Worm (Caenorhabditis elegans) whole organism, mixed stage, embryonic: ENCODE measurements around the gene C25D7.15.
"Not testable (repeated sequence)": the region's sequence is repeated elsewhere in the genome, so short reads cannot be mapped to it uniquely, and the experiment has no call there.

ENCODE experiments used
- M03D4.4 ChIP-seq: sonication (generic microtip); optimal IDR thresholded peaks from 2 replicates; lab custom pipeline; 2017; ENCODE audit warnings: mild to moderate bottlenecking, missing genetic modification characterization, missing compliant biosample characterization
- bed-3 ChIP-seq: fragments of 200-800 bp; sonication (Bioruptor generic); optimal IDR thresholded peaks from 3 replicates; lab custom pipeline; 2018; ENCODE audit warnings: mild to moderate bottlenecking, missing genetic modification characterization, moderate library complexity, missing compliant biosample characterization
- blmp-1 ChIP-seq: fragments of 150-350 bp; optimal IDR thresholded peaks from 2 replicates; lab custom pipeline; 2014; ENCODE audit warnings: missing biosample characterization, missing genetic modification characterization
- ceh-39 ChIP-seq: fragments of 150-350 bp; optimal IDR thresholded peaks from 2 replicates; lab custom pipeline; 2014; ENCODE audit warnings: missing biosample characterization, missing genetic modification characterization
- ceh-43 ChIP-seq: fragments of 200-800 bp; sonication (Bioruptor generic); optimal IDR thresholded peaks from 2 replicates; lab custom pipeline; 2018; ENCODE audit warnings: mild to moderate bottlenecking, missing genetic modification characterization, moderate library complexity, missing compliant biosample characterization
- ceh-83 ChIP-seq: fragments of 200-800 bp; sonication (Bioruptor generic); optimal IDR thresholded peaks from 2 replicates; lab custom pipeline; 2018; ENCODE audit warnings: mild to moderate bottlenecking, missing genetic modification characterization, missing compliant biosample characterization
- ces-1 ChIP-seq: fragments of 150-350 bp; optimal IDR thresholded peaks from 2 replicates; lab custom pipeline; 2014; ENCODE audit warnings: missing biosample characterization, missing genetic modification reagents, missing genetic modification characterization
- cnd-1 ChIP-seq: fragments of 200-800 bp; sonication (Bioruptor generic); optimal IDR thresholded peaks from 2 replicates; lab custom pipeline; 2018; ENCODE audit warnings: mild to moderate bottlenecking, missing genetic modification characterization, missing compliant biosample characterization
- drap-1 ChIP-seq: fragments of 200-800 bp; sonication (Bioruptor generic); optimal IDR thresholded peaks from 3 replicates; lab custom pipeline; 2018; ENCODE audit warnings: mild to moderate bottlenecking, missing genetic modification characterization, missing compliant biosample characterization
- elt-3 ChIP-seq: fragments of 150-350 bp; optimal IDR thresholded peaks from 2 replicates; lab custom pipeline; 2014; ENCODE audit warnings: missing biosample characterization, missing genetic modification characterization
- flh-1 ChIP-seq: fragments of 200-800 bp; sonication (Bioruptor generic); optimal IDR thresholded peaks from 2 replicates; lab custom pipeline; 2018; ENCODE audit warnings: mild to moderate bottlenecking, missing genetic modification characterization, moderate library complexity, missing compliant biosample characterization
- ham-2 ChIP-seq: fragments of 200-800 bp; sonication (Bioruptor generic); optimal IDR thresholded peaks from 2 replicates; lab custom pipeline; 2018; ENCODE audit warnings: mild to moderate bottlenecking, missing genetic modification characterization, missing compliant biosample characterization
- hlh-1 ChIP-seq: fragments of 150-350 bp; optimal IDR thresholded peaks from 2 replicates; lab custom pipeline; 2014; ENCODE audit warnings: missing biosample characterization, missing genetic modification reagents, missing genetic modification characterization
- lin-13 ChIP-seq: fragments of 150-350 bp; optimal IDR thresholded peaks from 2 replicates; lab custom pipeline; 2014; ENCODE audit warnings: missing biosample characterization, missing genetic modification characterization
- lsy-2 ChIP-seq: fragments of 150-350 bp; optimal IDR thresholded peaks from 2 replicates; lab custom pipeline; 2014; ENCODE audit warnings: missing biosample characterization, missing genetic modification characterization
- mab-5 ChIP-seq: fragments of 150-350 bp; optimal IDR thresholded peaks from 2 replicates; lab custom pipeline; 2014; ENCODE audit warnings: missing biosample characterization, missing genetic modification characterization
- mep-1 ChIP-seq: fragments of 150-350 bp; optimal IDR thresholded peaks from 2 replicates; lab custom pipeline; 2017; ENCODE audit warnings: missing biosample characterization, missing genetic modification reagents, missing genetic modification characterization, inconsistent platforms
- mls-2 ChIP-seq: sonication (generic microtip); optimal IDR thresholded peaks from 2 replicates; lab custom pipeline; 2016; ENCODE audit warnings: mild to moderate bottlenecking, missing genetic modification characterization, moderate library complexity, missing compliant biosample characterization
- nhr-2 ChIP-seq: fragments of 150-350 bp; optimal IDR thresholded peaks from 2 replicates; lab custom pipeline; 2014; ENCODE audit warnings: missing biosample characterization, missing genetic modification characterization
- nhr-237 ChIP-seq: fragments of 150-350 bp; optimal IDR thresholded peaks from 2 replicates; lab custom pipeline; 2014; ENCODE audit warnings: missing biosample characterization, missing genetic modification characterization
- nhr-76 ChIP-seq: sonication (generic microtip); optimal IDR thresholded peaks from 2 replicates; lab custom pipeline; 2017; ENCODE audit warnings: missing biosample characterization, missing genetic modification characterization
- pha-4 ChIP-seq: fragments of 150-350 bp; optimal IDR thresholded peaks from 2 replicates; lab custom pipeline; 2018; ENCODE audit warnings: missing biosample characterization, missing genetic modification reagents, missing genetic modification characterization
- sem-2 ChIP-seq: fragments of 200-800 bp; sonication (Bioruptor generic); optimal IDR thresholded peaks from 2 replicates; lab custom pipeline; 2018; ENCODE audit warnings: mild to moderate bottlenecking, missing genetic modification characterization, missing compliant biosample characterization
- snpc-4 ChIP-seq: fragments of 150-350 bp; optimal IDR thresholded peaks from 2 replicates; lab custom pipeline; 2014; ENCODE audit warnings: missing biosample characterization, missing genetic modification characterization
- sptf-1 ChIP-seq: sonication (generic microtip); optimal IDR thresholded peaks from 2 replicates; lab custom pipeline; 2017; ENCODE audit warnings: mild to moderate bottlenecking, missing genetic modification characterization, moderate library complexity, missing compliant biosample characterization
- unc-39 ChIP-seq: fragments of 150-350 bp; optimal IDR thresholded peaks from 2 replicates; lab custom pipeline; 2014; ENCODE audit warnings: missing biosample characterization, missing genetic modification characterization
- unc-62 ChIP-seq: fragments of 150-350 bp; optimal IDR thresholded peaks from 2 replicates; lab custom pipeline; 2014; ENCODE audit warnings: missing biosample characterization, missing genetic modification reagents, missing genetic modification characterization
- ztf-11 ChIP-seq: fragments of 150-350 bp; optimal IDR thresholded peaks from 2 replicates; lab custom pipeline; 2014; ENCODE audit warnings: missing biosample characterization, missing genetic modification characterization

C25D7.15 gene

DNA sequence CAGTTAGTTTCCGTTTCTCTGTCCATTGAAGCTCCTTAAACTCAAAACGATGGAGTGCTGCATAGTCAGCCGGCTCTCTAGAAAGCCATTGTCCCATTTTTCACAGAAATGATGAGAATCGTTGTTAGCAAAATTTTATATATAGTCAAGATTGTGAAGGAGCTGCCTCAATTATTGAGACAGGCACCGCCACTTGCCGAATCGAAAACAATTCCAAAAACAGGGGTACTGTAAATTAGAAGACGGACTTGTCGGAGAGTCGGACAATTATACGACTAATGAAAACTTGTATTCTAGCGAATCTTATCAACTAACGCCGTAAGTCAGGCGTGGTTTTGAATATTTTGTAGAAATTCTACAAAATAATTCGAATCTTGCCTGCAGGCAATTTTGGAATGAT is 39.4 kb upstream of the C25D7.15 start, which contains the start of gene F14H8.2:
Gene F14H8.2 (minus strand): TSS at position 101 of the 400 bp plus-strand sequence.
- no peak for TF ChIP-seq pha-4
- no peak for TF ChIP-seq mab-5 (tag; lab: Kevin White, UChicago)
- no peak for TF ChIP-seq ham-2
- TF ChIP-seq lsy-2 (tag; lab: Kevin White, UChicago) = no peak
- TF ChIP-seq bed-3 (GFP tag; lab: Kevin White, UChicago) = no peak
- no peak for TF ChIP-seq mls-2
- no peak for TF ChIP-seq unc-62 (GFP tag; lab: Kevin White, UChicago)
- no peak for TF ChIP-seq ceh-39 (tag; lab: Kevin White, UChicago)
- TF ChIP-seq M03D4.4 = no peak
- TF ChIP-seq hlh-1 (tag; lab: Kevin White, UChicago) = no peak
- TF ChIP-seq cnd-1 (tag; lab: Kevin White, UChicago) = no peak
- TF ChIP-seq lin-13 (tag; lab: Kevin White, UChicago) = no peak
- TF ChIP-seq drap-1 (GFP tag; lab: Kevin White, UChicago) = no peak

DNA sequence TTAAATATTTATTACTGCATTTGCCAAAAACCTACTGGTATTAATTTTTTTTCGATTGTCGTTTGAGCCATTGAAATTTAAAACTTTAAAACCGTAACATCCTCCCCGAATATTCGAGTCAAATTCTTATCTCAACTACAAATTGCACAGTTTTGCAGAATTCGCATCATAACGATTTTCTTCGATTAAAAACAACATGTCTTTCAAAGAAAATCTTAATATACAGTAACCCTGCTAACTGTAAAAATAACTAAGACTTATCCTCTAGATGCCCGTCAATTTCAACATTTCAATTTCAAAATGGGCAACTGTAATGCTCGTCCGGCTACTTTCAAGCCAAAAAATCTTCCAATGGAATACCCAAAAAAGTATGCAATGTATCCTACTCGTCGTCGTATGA is 38.9 kb upstream of the C25D7.15 start, which contains the start of gene F14H8.5:
Gene F14H8.5 (plus strand): TSS at position 301 of the 400 bp plus-strand sequence.
- TF ChIP-seq blmp-1 (tag; lab: Kevin White, UChicago) = no peak
- no peak for TF ChIP-seq sptf-1 (tag; lab: Kevin White, UChicago)
- TF ChIP-seq mab-5 (tag; lab: Kevin White, UChicago) = no peak
- no peak for TF ChIP-seq hlh-1 (tag; lab: Kevin White, UChicago)
- TF ChIP-seq ham-2 = no peak
- TF ChIP-seq ceh-83 = no peak
- no peak for TF ChIP-seq flh-1 (GFP tag; lab: Kevin White, UChicago)
- TF ChIP-seq nhr-76 (tag; lab: Kevin White, UChicago) = no peak
- no peak for TF ChIP-seq lin-13 (tag; lab: Kevin White, UChicago)
- TF ChIP-seq mls-2 = no peak
- no peak for TF ChIP-seq ztf-11 (tag; lab: Kevin White, UChicago)
- TF ChIP-seq ces-1 (GFP tag; lab: Kevin White, UChicago) = no peak
- no peak for TF ChIP-seq bed-3 (GFP tag; lab: Kevin White, UChicago)
- TF ChIP-seq nhr-237 (tag; lab: Kevin White, UChicago) = no peak
- TF ChIP-seq cnd-1 (tag; lab: Kevin White, UChicago) = no peak
- no peak for TF ChIP-seq snpc-4 (tag; lab: Kevin White, UChicago)
- no peak for TF ChIP-seq pha-4
- TF ChIP-seq drap-1 (GFP tag; lab: Kevin White, UChicago) = no peak

DNA sequence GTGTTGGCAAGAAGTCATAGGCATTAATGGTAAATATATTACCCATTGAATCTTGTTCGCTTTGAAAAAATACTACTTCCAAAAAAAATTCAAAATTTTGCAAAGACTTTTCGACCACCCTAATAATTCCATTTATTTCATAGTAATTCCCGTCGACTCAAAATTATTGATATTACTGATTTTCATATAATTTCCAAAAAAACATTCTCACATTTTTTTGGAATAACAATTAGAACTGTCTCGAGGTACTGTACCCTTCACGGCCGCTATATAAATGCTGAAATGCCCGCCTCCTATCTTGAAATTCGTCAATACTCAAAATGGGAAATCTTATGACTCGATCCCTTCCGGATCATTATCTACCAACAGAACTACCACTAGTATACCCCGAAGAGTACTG is 36.1 kb upstream of the C25D7.15 start, which contains the start of gene F14H8.4:
Gene F14H8.4 (plus strand): TSS at position 301 of the 400 bp plus-strand sequence.
- TF ChIP-seq elt-3 (tag; lab: Kevin White, UChicago) = no peak

DNA sequence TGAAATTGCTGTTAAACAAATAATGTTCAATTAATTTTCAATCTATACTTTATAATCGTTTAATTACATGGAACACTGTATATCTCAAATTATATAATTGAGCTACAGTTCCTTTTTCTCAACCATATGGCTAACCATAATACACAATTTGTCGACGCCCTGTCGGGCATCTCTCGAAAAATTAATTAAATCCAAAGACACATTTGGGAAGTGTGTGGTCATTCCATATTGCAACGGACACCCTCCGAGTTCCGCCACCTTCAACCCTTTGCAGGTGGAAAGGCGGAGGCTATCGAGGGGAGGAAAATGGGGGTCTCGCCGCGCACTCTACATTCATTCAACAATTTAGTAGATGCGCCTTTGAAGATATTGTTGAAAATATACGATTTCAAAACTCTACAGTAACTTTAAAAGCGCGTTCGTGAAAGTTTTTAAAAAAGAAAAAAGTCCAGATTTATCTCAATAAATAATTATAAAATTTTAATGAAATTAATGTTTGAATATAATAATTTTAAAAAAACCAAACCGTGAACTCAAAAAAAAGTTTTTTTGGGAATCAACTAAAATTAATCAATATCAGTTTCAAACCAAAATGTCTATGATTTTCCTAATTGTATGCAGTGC is 30.6 kb upstream of the C25D7.15 start, which contains the start of gene F14H8.8:
Gene F14H8.8 (plus strand): TSS at position 574 of the 624 bp plus-strand sequence.
- TF ChIP-seq cnd-1 (tag; lab: Kevin White, UChicago) (no peak), bed-3 (GFP tag; lab: Kevin White, UChicago) (no peak), nhr-76 (tag; lab: Kevin White, UChicago) (no peak), nhr-2 (tag; lab: Kevin White, UChicago) (peak; percentile 2), unc-62 (GFP tag; lab: Kevin White, UChicago) (no peak), sem-2 (GFP tag; lab: Kevin White, UChicago) (no peak), ztf-11 (tag; lab: Kevin White, UChicago) (no peak), ceh-43 (GFP tag; lab: Kevin White, UChicago) (peak; percentile 35), nhr-237 (tag; lab: Kevin White, UChicago) (no peak), mep-1 (tag; lab: Kevin White, UChicago) (peak; percentile 28), pha-4 (no peak), ceh-39 (tag; lab: Kevin White, UChicago) (peak; percentile 36), unc-39 (tag; lab: Kevin White, UChicago) (no peak), M03D4.4 (no peak), drap-1 (GFP tag; lab: Kevin White, UChicago) (peak; percentile 61)
- TF ChIP-seq, all 35 proteins: peak for 5

DNA sequence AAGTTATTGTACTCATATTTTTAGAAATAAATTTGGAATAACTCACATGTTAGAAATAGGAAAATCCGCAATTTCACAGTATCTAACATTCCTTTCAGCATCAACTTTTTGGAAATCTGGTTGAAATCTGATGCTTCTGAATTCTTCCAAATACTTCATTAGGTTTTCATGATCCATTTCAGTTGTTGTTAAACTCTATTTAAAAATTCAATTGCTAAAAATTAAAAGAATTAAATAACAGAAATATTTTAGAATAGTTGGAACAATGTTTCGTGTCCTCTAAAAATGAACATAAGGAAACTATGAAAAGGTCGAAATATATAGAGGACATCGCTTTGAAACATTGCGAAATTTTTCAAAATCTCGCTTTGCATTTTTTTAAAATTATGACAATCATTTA is 28.2 kb upstream of the C25D7.15 start, which contains the start of gene cng-1:
Gene cng-1 (minus strand): TSS at position 101 of the 400 bp plus-strand sequence.
- not testable (repeated sequence) for TF ChIP-seq nhr-237 (tag; lab: Kevin White, UChicago); lin-13 (tag; lab: Kevin White, UChicago); unc-62 (GFP tag; lab: Kevin White, UChicago)
